Fruit fly (Drosophila melanogaster) whole organism, pupa: ENCODE results near the gene Pvf3.

Experiments used
- CG12605 ChIP-seq: fragments of 200-800 bp; sonication (Bioruptor generic); IDR thresholded peaks from 2 replicates; pipeline ENCODE4 v1.3.6; 2022; ENCODE audit warnings: missing biosample characterization, missing genetic modification characterization
- CG17806 ChIP-seq: fragments of 200-800 bp; sonication (Bioruptor generic); optimal IDR thresholded peaks from 2 replicates; lab custom pipeline; 2018; ENCODE audit warnings: missing biosample characterization, mild to moderate bottlenecking, missing genetic modification characterization, moderate library complexity
- CG4496 ChIP-seq: fragments of 200-800 bp; sonication (Bioruptor generic); IDR thresholded peaks from 3 replicates; pipeline ENCODE4 v1.3.6; 2022; ENCODE audit warnings: missing biosample characterization, missing genetic modification characterization
- CG9948 ChIP-seq: fragments of 200-800 bp; sonication (Bioruptor generic); optimal IDR thresholded peaks from 2 replicates; lab custom pipeline; 2018; ENCODE audit warnings: missing biosample characterization, mild to moderate bottlenecking, missing genetic modification characterization, moderate library complexity
- D1 ChIP-seq: fragments of 200-800 bp; sonication (Bioruptor generic); optimal IDR thresholded peaks from 2 replicates; lab custom pipeline; 2018; ENCODE audit warnings: missing biosample characterization, mild to moderate bottlenecking, missing genetic modification characterization, moderate library complexity
- EcR ChIP-seq: fragments of 200-800 bp; sonication (Bioruptor generic); optimal IDR thresholded peaks from 3 replicates; lab custom pipeline; 2019; ENCODE audit warnings: missing biosample characterization, missing genetic modification characterization, mild to moderate bottlenecking, moderate library complexity, missing genetic modification reagents
- Snoo ChIP-seq: fragments of 200-800 bp; sonication (Bioruptor generic); optimal IDR thresholded peaks from 3 replicates; lab custom pipeline; 2017; ENCODE audit warnings: missing biosample characterization, mild to moderate bottlenecking, missing genetic modification characterization, inconsistent platforms
- rn ChIP-seq: fragments of 200-800 bp; sonication (Bioruptor generic); IDR thresholded peaks from 2 replicates; pipeline ENCODE4 v1.3.6; 2022; ENCODE audit warnings: missing biosample characterization, missing genetic modification characterization

- TF ChIP-seq EcR (GFP tag; lab: Kevin White, UChicago) (no peak), CG17806 (no peak), CG4496 (no peak), Snoo (tag; lab: Kevin White, UChicago) (no peak), CG12605 (GFP tag; lab: Robert Waterston, UW) (no peak), D1 (tag; lab: Kevin White, UChicago) (no peak), CG9948 (tag; lab: Kevin White, UChicago) (no peak), rn (GFP tag; lab: Robert Waterston, UW) (no peak)
Observed at dm6 chr2L:7133506-7134270, 23.8 kb downstream of the Pvf3 start.
